Fruit fly (Drosophila melanogaster) whole organism, embryonic: Measurements from ENCODE around the gene CG10996.

Source experiments
- CG12942 ChIP-seq: fragments of 200-800 bp; sonication (Bioruptor generic); optimal IDR thresholded peaks from 3 replicates; lab custom pipeline; 2016; ENCODE audit warnings: missing biosample characterization, missing genetic modification characterization
- CG13624 ChIP-seq: fragments of 200-800 bp; sonication (Bioruptor generic); optimal IDR thresholded peaks from 2 replicates; lab custom pipeline; 2016; ENCODE audit warnings: missing biosample characterization, missing genetic modification characterization
- CG14667 ChIP-seq: fragments of 200-800 bp; sonication (Bioruptor generic); IDR thresholded peaks from 2 replicates; pipeline ENCODE4 v1.3.6; 2022; ENCODE audit warnings: missing biosample characterization, missing genetic modification characterization
- CG18011 ChIP-seq: fragments of 200-800 bp; sonication (Bioruptor generic); optimal IDR thresholded peaks from 2 replicates; lab custom pipeline; 2017; ENCODE audit warnings: missing biosample characterization, missing genetic modification characterization, mild to moderate bottlenecking, moderate library complexity, missing genotype
- CG18599 ChIP-seq: fragments of 200-800 bp; sonication (Bioruptor generic); optimal IDR thresholded peaks from 3 replicates; lab custom pipeline; 2017; ENCODE audit warnings: missing biosample characterization, missing genetic modification characterization, mild to moderate bottlenecking, moderate library complexity, missing genetic modification reagents
- CG31441 ChIP-seq: fragments of 200-800 bp; sonication (Bioruptor generic); IDR thresholded peaks from 2 replicates; pipeline ENCODE4 v1.3.6; 2022; ENCODE audit warnings: missing biosample characterization, missing genetic modification characterization
- CG33557 ChIP-seq: fragments of 200-800 bp; sonication (Bioruptor generic); optimal IDR thresholded peaks from 2 replicates; lab custom pipeline; 2019; ENCODE audit warnings: missing biosample characterization, mild to moderate bottlenecking, missing genetic modification characterization, moderate library complexity
- CG4328 ChIP-seq: fragments of 200-800 bp; sonication (Bioruptor generic); optimal IDR thresholded peaks from 3 replicates; lab custom pipeline; 2017; ENCODE audit warnings: missing biosample characterization, missing genetic modification reagents, missing genetic modification characterization
- CG4360 ChIP-seq: fragments of 200-800 bp; sonication (Bioruptor generic); IDR thresholded peaks from 2 replicates; pipeline ENCODE4 v1.3.6; 2022; ENCODE audit warnings: missing biosample characterization, missing genetic modification characterization
- CG6654 ChIP-seq: fragments of 200-800 bp; sonication (Bioruptor generic); optimal IDR thresholded peaks from 2 replicates; lab custom pipeline; 2017; ENCODE audit warnings: missing biosample characterization, mild to moderate bottlenecking, missing genetic modification characterization
- CG6683 ChIP-seq: fragments of 200-800 bp; sonication (Bioruptor generic); optimal IDR thresholded peaks from 2 replicates; lab custom pipeline; 2017; ENCODE audit warnings: missing biosample characterization, mild to moderate bottlenecking, missing genetic modification characterization, missing genetic modification reagents
- CG6689 ChIP-seq: fragments of 200-800 bp; sonication (Bioruptor generic); IDR thresholded peaks from 2 replicates; pipeline ENCODE4 v1.3.6; 2022; ENCODE audit warnings: missing biosample characterization, missing genetic modification characterization
- CG9797 ChIP-seq: fragments of 200-800 bp; sonication (Bioruptor generic); optimal IDR thresholded peaks from 3 replicates; lab custom pipeline; 2018; ENCODE audit warnings: missing biosample characterization, mild to moderate bottlenecking, missing genetic modification characterization
- CG9817 ChIP-seq: fragments of 200-800 bp; sonication (Bioruptor generic); optimal IDR thresholded peaks from 2 replicates; lab custom pipeline; 2018; ENCODE audit warnings: missing biosample characterization, mild to moderate bottlenecking, missing genetic modification characterization, moderate library complexity
- CoRest ChIP-seq: fragments of 200-800 bp; sonication (Bioruptor generic); optimal IDR thresholded peaks from 3 replicates; lab custom pipeline; 2018; ENCODE audit warnings: missing biosample characterization, mild to moderate bottlenecking, missing genetic modification characterization, moderate library complexity
- D ChIP-seq, 2 experiments: fragments of 200-800 bp in 1 of 2; fragments of >200 bp in 1 of 2; sonication (Bioruptor generic) in 1 of 2; optimal IDR thresholded peaks; 2 replicates in 1 of 2; 3 replicates in 1 of 2; lab custom pipeline; 2017; ENCODE audit warnings: mild to moderate bottlenecking in 1 of 2, missing biosample characterization in 1 of 2, missing genetic modification characterization in 1 of 2, missing genetic modification reagents in 1 of 2
- Dbx ChIP-seq: fragments of 200-800 bp; sonication (Bioruptor generic); IDR thresholded peaks from 3 replicates; pipeline ENCODE4 v1.3.6; 2022; ENCODE audit warnings: missing biosample characterization, missing genetic modification characterization
- Dfd ChIP-seq, 2 experiments: fragments of >200 bp; optimal IDR thresholded peaks; 2 replicates each; lab custom pipeline; 2017; ENCODE audit warnings: missing biosample characterization in 2 of 2, missing genetic modification characterization in 2 of 2
- Gsc ChIP-seq: fragments of 200-800 bp; sonication (Bioruptor generic); IDR thresholded peaks from 2 replicates; pipeline ENCODE4 v1.3.6; 2022; ENCODE audit warnings: missing biosample characterization, missing genetic modification characterization
- HLH3B ChIP-seq: fragments of 200-800 bp; sonication (Bioruptor generic); IDR thresholded peaks from 2 replicates; pipeline ENCODE4 v1.3.6; 2022; ENCODE audit warnings: missing biosample characterization, missing genetic modification characterization
- HmgD ChIP-seq: fragments of 200-800 bp; sonication (Bioruptor generic); optimal IDR thresholded peaks from 3 replicates; lab custom pipeline; 2016; ENCODE audit warnings: missing biosample characterization, missing genetic modification characterization
- HmgZ ChIP-seq: fragments of 200-800 bp; sonication (Bioruptor generic); optimal IDR thresholded peaks from 2 replicates; lab custom pipeline; 2018; ENCODE audit warnings: missing biosample characterization, mild to moderate bottlenecking, missing genetic modification characterization
- Hmr ChIP-seq: fragments of 200-800 bp; sonication (Bioruptor generic); optimal IDR thresholded peaks from 3 replicates; lab custom pipeline; 2017; ENCODE audit warnings: mild to moderate bottlenecking, missing biosample characterization, missing genetic modification reagents, missing genetic modification characterization
- Hsf ChIP-seq: fragments of 200-800 bp; sonication (Bioruptor generic); optimal IDR thresholded peaks from 3 replicates; lab custom pipeline; 2016; ENCODE audit warnings: missing biosample characterization, missing genetic modification characterization
- MBD-R2 ChIP-seq: fragments of 200-800 bp; sonication (Bioruptor generic); IDR thresholded peaks from 2 replicates; pipeline ENCODE4 v1.3.6; 2022; ENCODE audit warnings: missing biosample characterization, missing genetic modification characterization
- NC2α ChIP-seq: fragments of 200-800 bp; sonication (Bioruptor generic); optimal IDR thresholded peaks from 2 replicates; lab custom pipeline; 2016; ENCODE audit warnings: missing biosample characterization, missing genetic modification characterization
- Nf-YB ChIP-seq: fragments of 200-800 bp; sonication (Bioruptor generic); optimal IDR thresholded peaks from 3 replicates; lab custom pipeline; 2019; ENCODE audit warnings: missing biosample characterization, mild to moderate bottlenecking, missing genetic modification characterization, moderate library complexity
- Nf-YC ChIP-seq: fragments of 200-800 bp; optimal IDR thresholded peaks from 3 replicates; lab custom pipeline; 2019; ENCODE audit warnings: missing biosample characterization, mild to moderate bottlenecking, missing genetic modification characterization, moderate library complexity
- Oli ChIP-seq: fragments of 200-800 bp; sonication (Bioruptor generic); optimal IDR thresholded peaks from 2 replicates; lab custom pipeline; 2018; ENCODE audit warnings: missing biosample characterization, mild to moderate bottlenecking, missing genetic modification characterization, moderate library complexity
- PHDP ChIP-seq: fragments of 200-800 bp; sonication (Bioruptor generic); optimal IDR thresholded peaks from 3 replicates; lab custom pipeline; 2018; ENCODE audit warnings: missing biosample characterization, mild to moderate bottlenecking, missing genetic modification characterization, moderate library complexity
- Tbp ChIP-seq: fragments of >200 bp; optimal IDR thresholded peaks from 2 replicates; lab custom pipeline; 2018; ENCODE audit warnings: missing biosample characterization, missing genetic modification characterization
- Xrp1 ChIP-seq: fragments of 200-800 bp; sonication (Bioruptor generic); IDR thresholded peaks from 2 replicates; pipeline ENCODE4 v1.3.6; 2022; ENCODE audit warnings: missing biosample characterization, missing genetic modification characterization
- aop ChIP-seq: fragments of 200-800 bp; sonication (Bioruptor generic); IDR thresholded peaks from 2 replicates; pipeline ENCODE4 v1.3.6; 2022; ENCODE audit warnings: missing biosample characterization, missing genetic modification characterization
- ase ChIP-seq: fragments of 200-800 bp; sonication (Bioruptor generic); IDR thresholded peaks from 3 replicates; pipeline ENCODE4 v1.3.6; 2022; ENCODE audit warnings: missing biosample characterization, missing genetic modification characterization
- bbx ChIP-seq: fragments of 200-800 bp; sonication (Bioruptor generic); IDR thresholded peaks from 2 replicates; pipeline ENCODE4 v1.3.6; 2022; ENCODE audit warnings: missing biosample characterization, missing genetic modification characterization; ENCODE audit not compliant: partially characterized antibody
- chif ChIP-seq, 2 experiments: fragments of 200-800 bp; sonication (Bioruptor generic); optimal IDR thresholded peaks; 3 replicates each; lab custom pipeline; 2016; ENCODE audit warnings: missing biosample characterization in 2 of 2, missing genetic modification characterization in 2 of 2
- chm ChIP-seq: fragments of 200-800 bp; sonication (Bioruptor generic); IDR thresholded peaks from 2 replicates; pipeline ENCODE4 v1.3.6; 2022; ENCODE audit warnings: missing biosample characterization, missing genetic modification characterization
- chn ChIP-seq: fragments of 200-800 bp; sonication (Bioruptor generic); optimal IDR thresholded peaks from 2 replicates; lab custom pipeline; 2016; ENCODE audit warnings: missing biosample characterization, missing genetic modification characterization
- ci ChIP-seq: fragments of 200-800 bp; sonication (Bioruptor generic); IDR thresholded peaks from 3 replicates; pipeline ENCODE4 v1.3.6; 2022; ENCODE audit warnings: missing biosample characterization, missing genetic modification characterization
- dm ChIP-seq: fragments of 200-800 bp; sonication (Bioruptor generic); optimal IDR thresholded peaks from 3 replicates; lab custom pipeline; 2016; ENCODE audit warnings: missing biosample characterization, missing genetic modification characterization
- dpn ChIP-seq, 2 experiments: fragments of 200-800 bp; sonication (Bioruptor generic); optimal IDR thresholded peaks; 3 replicates each; lab custom pipeline; 2016; ENCODE audit warnings: missing biosample characterization in 2 of 2, missing genetic modification characterization in 2 of 2
- ewg ChIP-seq: fragments of 200-800 bp; sonication (Bioruptor generic); optimal IDR thresholded peaks from 3 replicates; lab custom pipeline; 2017; ENCODE audit warnings: mild to moderate bottlenecking, missing biosample characterization, missing genetic modification reagents, missing genetic modification characterization
- gem ChIP-seq: fragments of 200-800 bp; sonication (Bioruptor generic); optimal IDR thresholded peaks from 2 replicates; lab custom pipeline; 2019; ENCODE audit warnings: missing biosample characterization, mild to moderate bottlenecking, missing genetic modification characterization, moderate library complexity
- ind ChIP-seq: fragments of 200-800 bp; sonication (Bioruptor generic); optimal IDR thresholded peaks from 3 replicates; lab custom pipeline; 2016; ENCODE audit warnings: missing biosample characterization, missing genetic modification characterization
- inv ChIP-seq: fragments of 200-800 bp; sonication (Bioruptor generic); IDR thresholded peaks from 2 replicates; pipeline ENCODE4 v1.3.6; 2022; ENCODE audit warnings: missing biosample characterization, missing genetic modification characterization; ENCODE audit not compliant: partially characterized antibody
- lab ChIP-seq: fragments of 200-800 bp; sonication (Bioruptor generic); optimal IDR thresholded peaks from 3 replicates; lab custom pipeline; 2017; ENCODE audit warnings: missing biosample characterization, missing genetic modification characterization, mild to moderate bottlenecking, moderate library complexity, missing genetic modification reagents
- sd ChIP-seq: fragments of 200-800 bp; sonication (Bioruptor generic); optimal IDR thresholded peaks from 3 replicates; lab custom pipeline; 2018; ENCODE audit warnings: missing biosample characterization, mild to moderate bottlenecking, missing genetic modification characterization, moderate library complexity
- z ChIP-seq: fragments of 200-800 bp; sonication (Bioruptor generic); IDR thresholded peaks from 3 replicates; pipeline ENCODE4 v1.3.6; 2022; ENCODE audit warnings: missing biosample characterization, missing genetic modification characterization
- zen ChIP-seq: fragments of 200-800 bp; sonication (Bioruptor generic); optimal IDR thresholded peaks from 3 replicates; lab custom pipeline; 2018; ENCODE audit warnings: missing biosample characterization, mild to moderate bottlenecking, missing genetic modification characterization, moderate library complexity

The CG10996 gene

DNA sequence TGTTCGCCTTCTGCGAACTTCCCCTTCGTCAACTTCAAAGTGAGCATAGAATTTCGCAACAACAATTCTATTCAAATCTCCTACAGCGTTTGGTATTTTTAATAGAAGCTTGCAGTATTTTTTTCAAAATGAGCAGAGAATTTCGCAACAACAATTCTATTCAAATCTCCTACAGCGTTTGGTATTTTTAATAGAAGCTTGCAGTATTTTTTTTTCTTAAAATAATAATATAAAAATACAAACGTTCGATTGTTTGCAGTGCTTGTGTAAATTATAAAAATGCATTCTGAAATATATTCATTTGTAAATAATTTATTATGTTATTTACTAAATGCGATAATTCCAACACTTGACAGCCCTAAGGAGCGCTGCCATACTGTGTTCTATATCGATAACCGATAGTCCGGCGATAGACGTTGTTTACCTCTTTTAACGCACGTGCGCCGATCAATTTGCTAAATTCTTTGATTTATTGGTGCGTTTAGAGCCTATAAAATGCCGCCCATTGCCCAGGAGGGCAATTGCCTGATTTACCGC lies 40.6 kb downstream of the CG10996 start, which contains the start of the genes CG32625 and Rtc1 (continued):
- TF ChIP-seq D (optimal IDR thresholded peaks at IDR 0.05; lab: Kevin White, UChicago), result no peak
- no peak for TF ChIP-seq D (GFP tag; optimal IDR thresholded peaks at IDR 0.05; lab: Kevin White, UChicago)
- no peak for TF ChIP-seq chif (GFP tag; optimal IDR thresholded peaks at IDR 0.05; lab: Kevin White, UChicago)
- TF ChIP-seq lab (GFP tag; lab: Kevin White, UChicago), result peak; percentile 59
- no peak for TF ChIP-seq Tbp (GFP tag; lab: Kevin White, UChicago)
- peak; percentile 53 for TF ChIP-seq CG9817 (tag; lab: Kevin White, UChicago)
- peak in 1 of 2 experiments; percentile 50 for TF ChIP-seq dpn (GFP tag; optimal IDR thresholded peaks at IDR 0.05; lab: Kevin White, UChicago)
- 0 out of 2 replicates have a peak, but pooled peaks have one; percentile 13 for TF ChIP-seq CG14667 (GFP tag; lab: Robert Waterston, UW)
- peak; percentile 31 for TF ChIP-seq ind (GFP tag; lab: Kevin White, UChicago)
- peak; percentile 22 for TF ChIP-seq CG9797
- peak; percentile 73; the same call in 2 of the 3 replicates for TF ChIP-seq ci
- TF ChIP-seq ase (GFP tag; lab: Robert Waterston, UW), result 0 out of 3 replicates have a peak, but pooled peaks have one; percentile 52
- TF ChIP-seq Gsc (GFP tag; lab: Robert Waterston, UW), result no peak
- TF ChIP-seq chn (GFP tag; lab: Kevin White, UChicago), result no peak
- peak; percentile 7 for TF ChIP-seq Nf-YB (GFP tag; lab: Kevin White, UChicago)
- peak; percentile 39; the same call in 1 of the 2 replicates for TF ChIP-seq CG31441 (GFP tag; lab: Robert Waterston, UW)
- TF ChIP-seq gem (tag; lab: Kevin White, UChicago), result peak; percentile 74
- peak; percentile 60 for TF ChIP-seq PHDP (tag; lab: Kevin White, UChicago)
- TF ChIP-seq Hmr, result peak; percentile 64
- TF ChIP-seq CG33557 (GFP tag; lab: Kevin White, UChicago), result peak; percentile 7
- TF ChIP-seq NC2α, result no peak
- TF ChIP-seq CG6654 (GFP tag; lab: Kevin White, UChicago), result no peak
- TF ChIP-seq sd (tag; lab: Kevin White, UChicago), result peak; percentile 68
- peak; percentile 17 for TF ChIP-seq Oli (tag; lab: Kevin White, UChicago)
- peak; percentile 10 for TF ChIP-seq ewg (GFP tag; lab: Kevin White, UChicago)
- TF ChIP-seq CG6689 (GFP tag; lab: Robert Waterston, UW), result no peak
- no peak for TF ChIP-seq Dfd (GFP tag; optimal IDR thresholded peaks at IDR 0.05; lab: Kevin White, UChicago)
- peak; percentile 40 for TF ChIP-seq CG18011 (GFP tag; lab: Kevin White, UChicago)
- TF ChIP-seq CoRest, result peak; percentile 60
- peak; percentile 27; the same call in 1 of the 2 replicates for TF ChIP-seq HLH3B (GFP tag; lab: Robert Waterston, UW)
- peak; percentile 60 for TF ChIP-seq MBD-R2
- TF ChIP-seq z (GFP tag; lab: Robert Waterston, UW), result no peak
- TF ChIP-seq zen (tag; lab: Kevin White, UChicago), result peak; percentile 24
- peak; percentile 60; the same call in 1 of the 2 replicates for TF ChIP-seq Xrp1 (GFP tag; lab: Robert Waterston, UW)
- 0 out of 2 replicates have a peak, but pooled peaks have one; percentile 24 for TF ChIP-seq chm (GFP tag; lab: Robert Waterston, UW)
- TF ChIP-seq CG18599 (GFP tag; lab: Kevin White, UChicago), result peak; percentile 54
- TF ChIP-seq CG13624, result peak; percentile 27
- peak; percentile 42; the same call in 1 of the 3 replicates for TF ChIP-seq Dbx (GFP tag; lab: Robert Waterston, UW)
- peak; percentile 5 for TF ChIP-seq CG4328 (GFP tag; lab: Kevin White, UChicago)
- TF ChIP-seq CG12942 (GFP tag; lab: Kevin White, UChicago), result no peak
- peak; percentile 53 for TF ChIP-seq Nf-YC (tag; lab: Kevin White, UChicago)
- peak; percentile 45 for TF ChIP-seq bbx (GFP tag; lab: Robert Waterston, UW)
- TF ChIP-seq aop (GFP tag; lab: Robert Waterston, UW), result no peak
- peak; percentile 66 for TF ChIP-seq CG4360 (GFP tag; lab: Robert Waterston, UW)
- TF ChIP-seq HmgD (GFP tag; lab: Kevin White, UChicago), result no peak
- TF ChIP-seq Hsf, result peak; percentile 28
- TF ChIP-seq HmgZ (tag; lab: Kevin White, UChicago), result peak; percentile 38
- peak; percentile 76 for TF ChIP-seq dm (GFP tag; lab: Kevin White, UChicago)
- TF ChIP-seq inv (GFP tag; lab: Robert Waterston, UW), result 0 out of 2 replicates have a peak, but pooled peaks have one; percentile 16
- peak; percentile 1 for TF ChIP-seq CG6683 (GFP tag; lab: Kevin White, UChicago)
